Worm (Caenorhabditis elegans) whole organism, L4 larva: Measurements from ENCODE around the gene moc-5.

Experiments
- D1046.2 ChIP-seq: fragments of 200-800 bp; sonication (Bioruptor generic); IDR thresholded peaks from 2 replicates; pipeline ENCODE4 v1.3.6; 2022; ENCODE audit warnings: missing genetic modification characterization, missing compliant biosample characterization
- F10B5.3 ChIP-seq: sonication (generic microtip); optimal IDR thresholded peaks from 2 replicates; lab custom pipeline; 2016; ENCODE audit warnings: mild to moderate bottlenecking, missing genetic modification characterization, missing compliant biosample characterization
- F26F4.8 ChIP-seq: fragments of 200-800 bp; sonication (Bioruptor generic); conservative IDR thresholded peaks from 2 replicates; pipeline ENCODE4 v1.3.6; 2022; ENCODE audit warnings: missing genetic modification characterization, missing compliant biosample characterization
- F49E8.2 ChIP-seq: sonication (generic microtip); optimal IDR thresholded peaks from 2 replicates; lab custom pipeline; 2016; ENCODE audit warnings: missing compliant biosample characterization, mild to moderate bottlenecking, missing genetic modification characterization, borderline replicate concordance
- T20F7.1 ChIP-seq: fragments of 200-800 bp; sonication (Bioruptor generic); optimal IDR thresholded peaks from 2 replicates; lab custom pipeline; 2018; ENCODE audit warnings: mild to moderate bottlenecking, missing genetic modification characterization, missing compliant biosample characterization
- aha-1 ChIP-seq: fragments of 150-350 bp; peaks from one replicate; lab custom pipeline; 2014; ENCODE audit warnings: missing biosample characterization, missing genetic modification characterization
- ama-1 ChIP-seq: fragments of 150-350 bp; optimal IDR thresholded peaks from 2 replicates; lab custom pipeline; 2014; ENCODE audit warnings: inconsistent platforms, mixed read lengths
- attf-4 ChIP-seq: sonication (generic microtip); optimal IDR thresholded peaks from 3 replicates; lab custom pipeline; 2017; ENCODE audit warnings: missing biosample characterization, missing genetic modification characterization
- ceh-32 ChIP-seq: sonication (generic microtip); optimal IDR thresholded peaks from 2 replicates; lab custom pipeline; 2016; ENCODE audit warnings: mild to moderate bottlenecking, missing genetic modification characterization, missing compliant biosample characterization; ENCODE audit not compliant: poor library complexity
- ceh-62 ChIP-seq: sonication (generic microtip); optimal IDR thresholded peaks from 2 replicates; lab custom pipeline; 2017; ENCODE audit warnings: missing biosample characterization, missing genetic modification characterization
- ceh-82 ChIP-seq: sonication (generic microtip); optimal IDR thresholded peaks from 2 replicates; lab custom pipeline; 2017; ENCODE audit warnings: missing biosample characterization, missing genetic modification characterization
- ces-1 ChIP-seq: fragments of 150-350 bp; sonication (generic microtip); optimal IDR thresholded peaks from 4 replicates; lab custom pipeline; 2014; ENCODE audit warnings: missing biosample characterization, missing genetic modification reagents, missing genetic modification characterization
- cey-2 ChIP-seq: sonication (generic microtip); optimal IDR thresholded peaks from 3 replicates; lab custom pipeline; 2017; ENCODE audit warnings: missing genetic modification characterization, mild to moderate bottlenecking, missing compliant biosample characterization, antibody characterized with exemption, borderline replicate concordance; ENCODE audit not compliant: insufficient read depth
- daf-16 ChIP-seq, 3 experiments: sonication (generic microtip); optimal IDR thresholded peaks; 2 replicates each; lab custom pipeline; 2016 to 2017; ENCODE audit warnings: missing genetic modification characterization in 3 of 3, missing genetic modification reagents in 3 of 3, mild to moderate bottlenecking in 2 of 3, missing compliant biosample characterization in 2 of 3, missing biosample characterization in 1 of 3, moderate library complexity in 1 of 3
- dmd-8 ChIP-seq: fragments of 200-800 bp; sonication (Bioruptor generic); IDR thresholded peaks from 2 replicates; pipeline ENCODE4 v1.3.6; 2022; ENCODE audit warnings: missing genetic modification characterization, missing compliant biosample characterization
- dve-1 ChIP-seq: sonication (generic microtip); optimal IDR thresholded peaks from 2 replicates; lab custom pipeline; 2017; ENCODE audit warnings: antibody characterized with exemption, mild to moderate bottlenecking, missing genetic modification characterization, missing compliant biosample characterization; ENCODE audit not compliant: insufficient read depth
- egl-43 ChIP-seq: fragments of 200-800 bp; sonication (Bioruptor generic); IDR thresholded peaks from 2 replicates; pipeline ENCODE4 v1.3.6; 2022; ENCODE audit warnings: missing genetic modification reagents, missing genetic modification characterization, missing compliant biosample characterization
- fos-1 ChIP-seq: fragments of 150-350 bp; optimal IDR thresholded peaks from 2 replicates; lab custom pipeline; 2014; ENCODE audit warnings: missing biosample characterization, missing genetic modification characterization
- gei-8 ChIP-seq: fragments of 200-800 bp; sonication (Bioruptor generic); optimal IDR thresholded peaks from 2 replicates; lab custom pipeline; 2018; ENCODE audit warnings: mild to moderate bottlenecking, missing genetic modification characterization, missing compliant biosample characterization
- hlh-30 ChIP-seq: sonication (generic microtip); optimal IDR thresholded peaks from 2 replicates; lab custom pipeline; 2017; ENCODE audit warnings: antibody characterized with exemption, mild to moderate bottlenecking, missing genetic modification characterization, missing compliant biosample characterization; ENCODE audit not compliant: insufficient read depth
- jun-1 ChIP-seq: fragments of 150-350 bp; optimal IDR thresholded peaks from 2 replicates; lab custom pipeline; 2014; ENCODE audit warnings: missing biosample characterization, missing genetic modification reagents, missing genetic modification characterization
- lin-1 ChIP-seq: fragments of 200-800 bp; sonication (Bioruptor generic); IDR thresholded peaks from 2 replicates; pipeline ENCODE4 v1.3.6; 2022; ENCODE audit warnings: missing genetic modification reagents, missing genetic modification characterization, missing compliant biosample characterization
- lin-13 ChIP-seq: fragments of 150-350 bp; optimal IDR thresholded peaks from 2 replicates; lab custom pipeline; 2014; ENCODE audit warnings: missing biosample characterization, missing genetic modification reagents, missing genetic modification characterization
- lin-15B ChIP-seq: fragments of 150-350 bp; sonication (generic microtip); optimal IDR thresholded peaks from 3 replicates; lab custom pipeline; 2014; ENCODE audit warnings: missing biosample characterization, missing genetic modification characterization
- lin-38 ChIP-seq: fragments of 200-800 bp; sonication (Bioruptor generic); IDR thresholded peaks from 2 replicates; pipeline ENCODE4 v1.3.6; 2022; ENCODE audit warnings: missing genetic modification reagents, missing genetic modification characterization, missing compliant biosample characterization
- lsy-2 ChIP-seq, 2 experiments: fragments of 150-350 bp in 1 of 2; sonication (generic microtip) in 1 of 2; optimal IDR thresholded peaks; 2 replicates each; lab custom pipeline; 2014 to 2017; ENCODE audit warnings: missing biosample characterization in 2 of 2, missing genetic modification characterization in 2 of 2
- mxl-3 ChIP-seq: fragments of 200-800 bp; sonication (Bioruptor generic); optimal IDR thresholded peaks from 2 replicates; lab custom pipeline; 2018; ENCODE audit warnings: mild to moderate bottlenecking, missing genetic modification characterization, missing compliant biosample characterization
- nhr-11 ChIP-seq: fragments of 150-350 bp; optimal IDR thresholded peaks from 2 replicates; lab custom pipeline; 2014; ENCODE audit warnings: missing biosample characterization, missing genetic modification characterization
- nhr-28 ChIP-seq: fragments of 150-350 bp; optimal IDR thresholded peaks from 2 replicates; lab custom pipeline; 2014; ENCODE audit warnings: missing biosample characterization, missing genetic modification characterization
- nhr-41 ChIP-seq: fragments of 200-800 bp; sonication (Bioruptor generic); IDR thresholded peaks from 2 replicates; pipeline ENCODE4 v1.3.6; 2022; ENCODE audit warnings: missing genetic modification reagents, missing genetic modification characterization, missing compliant biosample characterization
- nhr-42 ChIP-seq: fragments of 200-800 bp; sonication (Bioruptor generic); IDR thresholded peaks from 2 replicates; pipeline ENCODE4 v1.3.6; 2022; ENCODE audit warnings: missing genetic modification characterization, missing compliant biosample characterization
- nhr-76 ChIP-seq: fragments of 150-350 bp; optimal IDR thresholded peaks from 2 replicates; lab custom pipeline; 2014; ENCODE audit warnings: missing biosample characterization, missing genetic modification characterization
- nhr-77 ChIP-seq: fragments of 150-350 bp; optimal IDR thresholded peaks from 2 replicates; lab custom pipeline; 2014; ENCODE audit warnings: missing biosample characterization, missing genetic modification characterization
- pqm-1 ChIP-seq: sonication (generic microtip); optimal IDR thresholded peaks from 2 replicates; lab custom pipeline; 2017; ENCODE audit warnings: missing biosample characterization, missing genetic modification characterization
- saeg-2 ChIP-seq: fragments of 200-800 bp; sonication (Bioruptor generic); IDR thresholded peaks from 2 replicates; pipeline ENCODE4 v1.3.6; 2022; ENCODE audit warnings: missing genetic modification reagents, missing genetic modification characterization, missing compliant biosample characterization
- sdz-12 ChIP-seq: fragments of 200-800 bp; sonication (Bioruptor generic); optimal IDR thresholded peaks from 2 replicates; lab custom pipeline; 2018; ENCODE audit warnings: mild to moderate bottlenecking, missing genetic modification characterization, missing compliant biosample characterization
- skn-1 ChIP-seq: fragments of 150-350 bp; optimal IDR thresholded peaks from 2 replicates; lab custom pipeline; 2014; ENCODE audit warnings: missing biosample characterization, missing genetic modification characterization
- snpc-1.2 ChIP-seq: fragments of 200-800 bp; sonication (Bioruptor generic); IDR thresholded peaks from 2 replicates; pipeline ENCODE4 v1.3.6; 2022; ENCODE audit warnings: missing genetic modification reagents, missing genetic modification characterization, missing compliant biosample characterization
- spr-3 ChIP-seq: fragments of 200-800 bp; sonication (Bioruptor generic); optimal IDR thresholded peaks from 2 replicates; lab custom pipeline; 2018; ENCODE audit warnings: mild to moderate bottlenecking, missing genetic modification characterization, missing compliant biosample characterization
- tag-97 ChIP-seq: fragments of 200-800 bp; sonication (Bioruptor generic); IDR thresholded peaks from 2 replicates; pipeline ENCODE4 v1.3.6; 2022; ENCODE audit warnings: missing genetic modification characterization, missing compliant biosample characterization
- unc-130 ChIP-seq: sonication (generic microtip); optimal IDR thresholded peaks from 2 replicates; lab custom pipeline; 2016; ENCODE audit warnings: missing genetic modification reagents, missing genetic modification characterization, missing compliant biosample characterization
- unc-62 ChIP-seq, 3 experiments: fragments of 150-350 bp in 1 of 3; sonication (generic microtip); optimal IDR thresholded peaks in 2 of 3; peaks in 1 of 3; 1 replicate in 1 of 3; 2 replicates in 2 of 3; lab custom pipeline; 2014 to 2017; ENCODE audit warnings: missing biosample characterization in 3 of 3, missing genetic modification characterization in 3 of 3, missing genetic modification reagents in 3 of 3, missing genotype in 1 of 3
- zag-1 ChIP-seq: fragments of 150-350 bp; optimal IDR thresholded peaks from 2 replicates; lab custom pipeline; 2014; ENCODE audit warnings: missing biosample characterization, missing genetic modification characterization
- zfp-2 ChIP-seq: sonication (generic microtip); optimal IDR thresholded peaks from 2 replicates; lab custom pipeline; 2016; ENCODE audit warnings: mild to moderate bottlenecking, missing genetic modification characterization, missing compliant biosample characterization
- ztf-11 ChIP-seq: fragments of 150-350 bp; optimal IDR thresholded peaks from 2 replicates; lab custom pipeline; 2014; ENCODE audit warnings: missing biosample characterization, missing genetic modification characterization

Gene moc-5

ce11 chrX:9560931-9561330 is 4.8 kb downstream of the moc-5 start (continued):
- 0 out of 2 replicates have a peak, but pooled peaks have one; percentile 62 for TF ChIP-seq saeg-2 (GFP tag; lab: Robert Waterston, UW)
- TF ChIP-seq mxl-3, result no peak
- TF ChIP-seq ceh-32 (tag; lab: Kevin White, UChicago), result no peak
- no peak for TF ChIP-seq gei-8 (GFP tag; lab: Kevin White, UChicago)
- TF ChIP-seq, all 104 proteins: peak for 42

ce11 chrX:9556038-9556437 is 9.7 kb downstream of the moc-5 start:
- no peak for TF ChIP-seq jun-1
- TF ChIP-seq zag-1 (tag; lab: Kevin White, UChicago), result no peak
- no peak for TF ChIP-seq gei-8 (GFP tag; lab: Kevin White, UChicago)
- TF ChIP-seq aha-1, result peak; percentile 65
- TF ChIP-seq F26F4.8 (GFP tag; lab: Robert Waterston, UW), result no peak
- no peak for TF ChIP-seq nhr-11
- TF ChIP-seq lin-15B (tag; lab: Kevin White, UChicago), result no peak
- TF ChIP-seq ama-1, result no peak
- TF ChIP-seq, all 104 proteins: peak for 1

DNA sequence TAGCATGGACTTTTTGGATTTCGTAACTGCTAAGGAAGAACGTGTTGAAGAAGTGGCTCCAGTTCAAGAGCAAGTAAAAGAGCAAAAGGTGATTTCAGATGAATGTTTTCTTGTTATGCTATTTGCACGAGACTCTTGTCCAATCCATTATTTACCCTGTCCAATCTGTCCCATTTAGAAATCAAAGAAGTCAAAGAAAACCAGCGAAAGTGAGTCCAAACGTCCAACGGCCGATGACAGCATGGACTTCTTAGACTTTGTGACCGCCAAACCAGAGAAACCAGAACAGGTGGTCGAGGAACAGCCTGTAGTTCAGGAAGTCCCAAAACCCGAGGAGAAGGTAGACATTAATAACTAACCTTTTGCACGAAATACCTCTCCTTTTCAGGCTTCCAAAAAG is 10.5 kb downstream of the moc-5 start:
- TF ChIP-seq F49E8.2 (tag; lab: Kevin White, UChicago) (no peak), unc-62 (GFP tag; optimal IDR thresholded peaks at IDR 0.05 in 1 of 2; lab: Kevin White, UChicago) (peak in 1 of 2 experiments; percentile 56), unc-62 (tag; optimal IDR thresholded peaks at IDR 0.05; lab: Kevin White, UChicago) (no peak)

- peak; percentile 76 for TF ChIP-seq dve-1 (tag; lab: Kevin White, UChicago)
- no peak for TF ChIP-seq daf-16 (GFP tag; optimal IDR thresholded peaks at IDR 0.05; lab: Kevin White, UChicago)
- peak; percentile 80 for TF ChIP-seq daf-16 (tag; optimal IDR thresholded peaks at IDR 0.05; lab: Kevin White, UChicago)
- no peak for TF ChIP-seq unc-130 (GFP tag; lab: Kevin White, UChicago)
- no peak for TF ChIP-seq tag-97
- no peak for TF ChIP-seq ces-1 (GFP tag; lab: Kevin White, UChicago)
- TF ChIP-seq nhr-76 (tag; lab: Kevin White, UChicago), result no peak
- TF ChIP-seq spr-3 (GFP tag; lab: Kevin White, UChicago), result no peak
- TF ChIP-seq F49E8.2 (tag; lab: Kevin White, UChicago), result no peak
- no peak for TF ChIP-seq attf-4 (tag; lab: Kevin White, UChicago)
- no peak for TF ChIP-seq lin-13
- TF ChIP-seq dmd-8 (GFP tag; lab: Robert Waterston, UW), result no peak
- no peak for TF ChIP-seq lin-1 (GFP tag; lab: Robert Waterston, UW)
- peak; percentile 81 for TF ChIP-seq hlh-30 (tag; lab: Kevin White, UChicago)
- no peak for TF ChIP-seq ceh-62 (tag; lab: Kevin White, UChicago)
- no peak for TF ChIP-seq nhr-42 (GFP tag; lab: Robert Waterston, UW)
- TF ChIP-seq aha-1, result peak; percentile 94
- no peak for TF ChIP-seq ceh-82 (tag; lab: Kevin White, UChicago)
- TF ChIP-seq cey-2 (tag; lab: Kevin White, UChicago), result no peak
- no peak for TF ChIP-seq zag-1 (tag; lab: Kevin White, UChicago)
- TF ChIP-seq pqm-1, result peak; percentile 79
- no peak for TF ChIP-seq sdz-12 (GFP tag; lab: Kevin White, UChicago)
- no peak for TF ChIP-seq egl-43 (GFP tag; lab: Robert Waterston, UW)
- peak; percentile 98 for TF ChIP-seq nhr-28 (tag; lab: Kevin White, UChicago)
- no peak for TF ChIP-seq F10B5.3 (tag; lab: Kevin White, UChicago)
- TF ChIP-seq skn-1, result no peak
- no peak for TF ChIP-seq snpc-1.2 (GFP tag; lab: Robert Waterston, UW)
- TF ChIP-seq lsy-2 (tag; optimal IDR thresholded peaks at IDR 0.05; lab: Kevin White, UChicago), result peak in 1 of 2 experiments; percentile 55
- peak; percentile 83 for TF ChIP-seq nhr-77 (tag; lab: Kevin White, UChicago)
- TF ChIP-seq D1046.2 (GFP tag; lab: Robert Waterston, UW), result no peak
- no peak for TF ChIP-seq zfp-2
- no peak for TF ChIP-seq T20F7.1 (GFP tag; lab: Kevin White, UChicago)
- no peak for TF ChIP-seq lin-38 (GFP tag; lab: Robert Waterston, UW)
- no peak for TF ChIP-seq nhr-41 (GFP tag; lab: Robert Waterston, UW)
- no peak for TF ChIP-seq fos-1 (tag; lab: Kevin White, UChicago)
- TF ChIP-seq ztf-11 (tag; lab: Kevin White, UChicago), result no peak
- no peak for TF ChIP-seq lin-15B (tag; lab: Kevin White, UChicago)
- peak in 1 of 2 experiments; percentile 88 for TF ChIP-seq unc-62 (GFP tag; optimal IDR thresholded peaks at IDR 0.05 in 1 of 2; lab: Kevin White, UChicago)
- no peak for TF ChIP-seq unc-62 (tag; optimal IDR thresholded peaks at IDR 0.05; lab: Kevin White, UChicago)
These were observed 12.7 kb downstream of the moc-5 start for ce11 chrX:9553095-9553494.
